Fruit fly (Drosophila melanogaster) whole organism, embryonic: ENCODE measurements around the gene klar.

Experiments
- Asciz ChIP-seq: fragments of 200-800 bp; sonication (Bioruptor generic); optimal IDR thresholded peaks from 2 replicates; lab custom pipeline; 2017; ENCODE audit warnings: missing biosample characterization, mild to moderate bottlenecking, missing genetic modification characterization, missing genetic modification reagents
- Atf3 ChIP-seq: fragments of 200-800 bp; sonication (Bioruptor generic); optimal IDR thresholded peaks from 3 replicates; lab custom pipeline; 2016; ENCODE audit warnings: missing biosample characterization, missing genetic modification characterization
- B-H2 ChIP-seq: fragments of 200-800 bp; sonication (Bioruptor generic); optimal IDR thresholded peaks from 2 replicates; lab custom pipeline; 2018; ENCODE audit warnings: missing biosample characterization, mild to moderate bottlenecking, missing genetic modification characterization
- CG10431 ChIP-seq: fragments of 200-800 bp; sonication (Bioruptor generic); optimal IDR thresholded peaks from 3 replicates; lab custom pipeline; 2018; ENCODE audit warnings: missing biosample characterization, mild to moderate bottlenecking, missing genetic modification characterization
- CG12219 ChIP-seq: fragments of 200-800 bp; sonication (Bioruptor generic); optimal IDR thresholded peaks from 3 replicates; lab custom pipeline; 2018; ENCODE audit warnings: missing biosample characterization, mild to moderate bottlenecking, missing genetic modification characterization
- CG15073 ChIP-seq: fragments of 200-800 bp; sonication (Bioruptor generic); optimal IDR thresholded peaks from 2 replicates; lab custom pipeline; 2016; ENCODE audit warnings: missing biosample characterization, missing genetic modification characterization
- CG15479 ChIP-seq: fragments of 200-800 bp; sonication (Bioruptor generic); optimal IDR thresholded peaks from 3 replicates; lab custom pipeline; 2019; ENCODE audit warnings: missing biosample characterization, mild to moderate bottlenecking, missing genetic modification characterization, moderate library complexity
- CG15514 ChIP-seq: fragments of 200-800 bp; sonication (Bioruptor generic); optimal IDR thresholded peaks from 3 replicates; lab custom pipeline; 2017; ENCODE audit warnings: missing biosample characterization, missing genetic modification characterization, mild to moderate bottlenecking, moderate library complexity, missing genetic modification reagents
- CG15601 ChIP-seq: fragments of 200-800 bp; sonication (Bioruptor generic); optimal IDR thresholded peaks from 3 replicates; lab custom pipeline; 2019; ENCODE audit warnings: missing biosample characterization, mild to moderate bottlenecking, missing genetic modification characterization, moderate library complexity
- CG1603 ChIP-seq: fragments of 200-800 bp; sonication (Bioruptor generic); optimal IDR thresholded peaks from 2 replicates; lab custom pipeline; 2019; ENCODE audit warnings: missing biosample characterization, mild to moderate bottlenecking, missing genetic modification characterization, moderate library complexity
- CG1832 ChIP-seq: fragments of 200-800 bp; sonication (Bioruptor generic); optimal IDR thresholded peaks from 2 replicates; lab custom pipeline; 2017; ENCODE audit warnings: missing biosample characterization, mild to moderate bottlenecking, missing genetic modification characterization, inconsistent platforms
- CG18599 ChIP-seq: fragments of 200-800 bp; sonication (Bioruptor generic); optimal IDR thresholded peaks from 3 replicates; lab custom pipeline; 2017; ENCODE audit warnings: missing biosample characterization, missing genetic modification characterization, mild to moderate bottlenecking, moderate library complexity, missing genetic modification reagents
- CG2129 ChIP-seq: fragments of 200-800 bp; sonication (Bioruptor generic); IDR thresholded peaks from 2 replicates; pipeline ENCODE4 v1.3.6; 2022; ENCODE audit warnings: missing biosample characterization, missing genetic modification characterization; ENCODE audit not compliant: partially characterized antibody
- CG2199 ChIP-seq: fragments of 200-800 bp; sonication (Bioruptor generic); IDR thresholded peaks from 3 replicates; pipeline ENCODE4 v1.3.6; 2022; ENCODE audit warnings: missing biosample characterization, missing genetic modification characterization
- CG3281 ChIP-seq: fragments of 200-800 bp; sonication (Bioruptor generic); optimal IDR thresholded peaks from 3 replicates; lab custom pipeline; 2017; ENCODE audit warnings: missing biosample characterization, mild to moderate bottlenecking, missing genetic modification characterization
- CG33557 ChIP-seq: fragments of 200-800 bp; sonication (Bioruptor generic); optimal IDR thresholded peaks from 2 replicates; lab custom pipeline; 2019; ENCODE audit warnings: missing biosample characterization, mild to moderate bottlenecking, missing genetic modification characterization, moderate library complexity
- CG4854 ChIP-seq: fragments of 200-800 bp; sonication (Bioruptor generic); optimal IDR thresholded peaks from 2 replicates; lab custom pipeline; 2016; ENCODE audit warnings: missing biosample characterization, missing genetic modification characterization, inconsistent platforms
- CG6813 ChIP-seq: fragments of 200-800 bp; sonication (Bioruptor generic); optimal IDR thresholded peaks from 2 replicates; lab custom pipeline; 2017; ENCODE audit warnings: missing biosample characterization, missing genetic modification characterization, mild to moderate bottlenecking, moderate library complexity, missing genetic modification reagents
- CG8478 ChIP-seq: fragments of >200 bp; optimal IDR thresholded peaks from 2 replicates; lab custom pipeline; 2018
- CG9727 ChIP-seq: fragments of 200-800 bp; sonication (Bioruptor generic); optimal IDR thresholded peaks from 3 replicates; lab custom pipeline; 2017; ENCODE audit warnings: missing biosample characterization, mild to moderate bottlenecking, missing genetic modification characterization
- CoRest ChIP-seq: fragments of 200-800 bp; sonication (Bioruptor generic); optimal IDR thresholded peaks from 3 replicates; lab custom pipeline; 2018; ENCODE audit warnings: missing biosample characterization, mild to moderate bottlenecking, missing genetic modification characterization, moderate library complexity
- CrebB ChIP-seq: fragments of 200-800 bp; sonication (Bioruptor generic); optimal IDR thresholded peaks from 3 replicates; lab custom pipeline; 2018; ENCODE audit warnings: missing biosample characterization, mild to moderate bottlenecking, missing genetic modification characterization
- Doc2 ChIP-seq: fragments of 200-800 bp; sonication (Bioruptor generic); IDR thresholded peaks from 2 replicates; pipeline ENCODE4 v1.3.6; 2022; ENCODE audit warnings: missing biosample characterization, missing genetic modification characterization
- ERR ChIP-seq: fragments of 200-800 bp; sonication (Bioruptor generic); optimal IDR thresholded peaks from 2 replicates; lab custom pipeline; 2016; ENCODE audit warnings: missing biosample characterization, missing genetic modification characterization
- Ets65A ChIP-seq: fragments of 200-800 bp; sonication (Bioruptor generic); peaks from one replicate; lab custom pipeline; 2016; ENCODE audit warnings: missing biosample characterization, missing genetic modification characterization
- Fer2 ChIP-seq: fragments of 200-800 bp; sonication (Bioruptor generic); optimal IDR thresholded peaks from 2 replicates; lab custom pipeline; 2018; ENCODE audit warnings: missing biosample characterization, mild to moderate bottlenecking, missing genetic modification characterization, moderate library complexity
- H15 ChIP-seq: fragments of 200-800 bp; sonication (Bioruptor generic); IDR thresholded peaks from 3 replicates; pipeline ENCODE4 v1.3.6; 2022; ENCODE audit warnings: missing biosample characterization, missing genetic modification characterization
- Hr39 ChIP-seq: fragments of >200 bp; optimal IDR thresholded peaks from 2 replicates; lab custom pipeline; 2017
- NC2α ChIP-seq: fragments of 200-800 bp; sonication (Bioruptor generic); optimal IDR thresholded peaks from 2 replicates; lab custom pipeline; 2016; ENCODE audit warnings: missing biosample characterization, missing genetic modification characterization
- Scr ChIP-seq: fragments of 200-800 bp; sonication (Bioruptor generic); IDR thresholded peaks from 2 replicates; pipeline ENCODE4 v1.3.6; 2022; ENCODE audit warnings: missing biosample characterization, missing genetic modification characterization; ENCODE audit not compliant: partially characterized antibody
- Sox100B ChIP-seq: fragments of 200-800 bp; sonication (Bioruptor generic); optimal IDR thresholded peaks from 3 replicates; lab custom pipeline; 2018; ENCODE audit warnings: missing biosample characterization, mild to moderate bottlenecking, missing genetic modification characterization
- ato ChIP-seq: fragments of 200-800 bp; sonication (Bioruptor generic); IDR thresholded peaks from 2 replicates; pipeline ENCODE4 v1.3.6; 2022; ENCODE audit warnings: missing biosample characterization, missing genetic modification characterization; ENCODE audit not compliant: partially characterized antibody
- danr ChIP-seq: fragments of 200-800 bp; sonication (Bioruptor generic); IDR thresholded peaks from 2 replicates; pipeline ENCODE4 v1.3.6; 2022; ENCODE audit warnings: missing biosample characterization, missing genetic modification characterization
- en ChIP-seq: fragments of 200-800 bp; sonication (Bioruptor generic); optimal IDR thresholded peaks from 2 replicates; lab custom pipeline; 2016; ENCODE audit warnings: missing biosample characterization, missing genetic modification characterization
- fd3F ChIP-seq: fragments of 200-800 bp; sonication (Bioruptor generic); optimal IDR thresholded peaks from 2 replicates; lab custom pipeline; 2018; ENCODE audit warnings: missing biosample characterization, mild to moderate bottlenecking, missing genetic modification characterization, moderate library complexity
- grn ChIP-seq: fragments of 200-800 bp; sonication (Bioruptor generic); optimal IDR thresholded peaks from 3 replicates; lab custom pipeline; 2017; ENCODE audit warnings: missing biosample characterization, missing genetic modification characterization
- gsb-n ChIP-seq: fragments of 200-800 bp; sonication (Bioruptor generic); optimal IDR thresholded peaks from 3 replicates; lab custom pipeline; 2018; ENCODE audit warnings: missing biosample characterization, mild to moderate bottlenecking, missing genetic modification characterization
- hth ChIP-seq: fragments of >200 bp; optimal IDR thresholded peaks from 2 replicates; lab custom pipeline; 2017; ENCODE audit warnings: inconsistent platforms
- jumu ChIP-seq: fragments of 200-800 bp; sonication (Bioruptor generic); optimal IDR thresholded peaks from 3 replicates; lab custom pipeline; 2016; ENCODE audit warnings: missing biosample characterization, missing genetic modification characterization
- luna ChIP-seq: fragments of 200-800 bp; sonication (Bioruptor generic); optimal IDR thresholded peaks from 2 replicates; lab custom pipeline; 2016; ENCODE audit warnings: missing biosample characterization, missing genetic modification characterization
- mirr ChIP-seq: fragments of 200-800 bp; sonication (Bioruptor generic); optimal IDR thresholded peaks from 3 replicates; lab custom pipeline; 2018; ENCODE audit warnings: missing biosample characterization, mild to moderate bottlenecking, missing genetic modification characterization
- mld ChIP-seq: fragments of 200-800 bp; sonication (Bioruptor generic); IDR thresholded peaks from 3 replicates; pipeline ENCODE4 v1.3.6; 2022; ENCODE audit warnings: missing biosample characterization, missing genetic modification characterization; ENCODE audit not compliant: partially characterized antibody
- nerfin-1 ChIP-seq: fragments of 200-800 bp; sonication (Bioruptor generic); optimal IDR thresholded peaks from 3 replicates; lab custom pipeline; 2019; ENCODE audit warnings: missing biosample characterization, mild to moderate bottlenecking, missing genetic modification characterization, moderate library complexity
- nerfin-2 ChIP-seq: fragments of 200-800 bp; sonication (Bioruptor generic); IDR thresholded peaks from 2 replicates; pipeline ENCODE4 v1.3.6; 2022; ENCODE audit warnings: missing biosample characterization, missing genetic modification characterization; ENCODE audit not compliant: partially characterized antibody
- seq ChIP-seq: fragments of 200-800 bp; sonication (Bioruptor generic); IDR thresholded peaks from 2 replicates; pipeline ENCODE4 v1.3.6; 2022; ENCODE audit warnings: missing biosample characterization, missing genetic modification characterization
- so ChIP-seq: fragments of 200-800 bp; sonication (Bioruptor generic); IDR thresholded peaks from 3 replicates; pipeline ENCODE4 v1.3.6; 2022; ENCODE audit warnings: missing biosample characterization, missing genetic modification characterization
- sqz ChIP-seq: fragments of 200-800 bp; sonication (Bioruptor generic); optimal IDR thresholded peaks from 3 replicates; lab custom pipeline; 2018; ENCODE audit warnings: missing biosample characterization, mild to moderate bottlenecking, missing genetic modification characterization
- stc ChIP-seq: fragments of 200-800 bp; sonication (Bioruptor generic); IDR thresholded peaks from 2 replicates; pipeline ENCODE4 v1.3.6; 2022; ENCODE audit warnings: missing biosample characterization, missing genetic modification characterization
- vvl ChIP-seq: fragments of 200-800 bp; sonication (Bioruptor generic); IDR thresholded peaks from 2 replicates; pipeline ENCODE4 v1.3.6; 2022; ENCODE audit warnings: missing biosample characterization, missing genetic modification characterization
- wor ChIP-seq: fragments of 200-800 bp; sonication (Bioruptor generic); IDR thresholded peaks from 2 replicates; pipeline ENCODE4 v1.3.6; 2022; ENCODE audit warnings: missing biosample characterization, missing genetic modification characterization
- zen2 ChIP-seq: fragments of 200-800 bp; sonication (Bioruptor generic); IDR thresholded peaks from 3 replicates; pipeline ENCODE4 v1.3.6; 2022; ENCODE audit warnings: missing biosample characterization, missing genetic modification characterization; ENCODE audit not compliant: partially characterized antibody

klar gene

DNA sequence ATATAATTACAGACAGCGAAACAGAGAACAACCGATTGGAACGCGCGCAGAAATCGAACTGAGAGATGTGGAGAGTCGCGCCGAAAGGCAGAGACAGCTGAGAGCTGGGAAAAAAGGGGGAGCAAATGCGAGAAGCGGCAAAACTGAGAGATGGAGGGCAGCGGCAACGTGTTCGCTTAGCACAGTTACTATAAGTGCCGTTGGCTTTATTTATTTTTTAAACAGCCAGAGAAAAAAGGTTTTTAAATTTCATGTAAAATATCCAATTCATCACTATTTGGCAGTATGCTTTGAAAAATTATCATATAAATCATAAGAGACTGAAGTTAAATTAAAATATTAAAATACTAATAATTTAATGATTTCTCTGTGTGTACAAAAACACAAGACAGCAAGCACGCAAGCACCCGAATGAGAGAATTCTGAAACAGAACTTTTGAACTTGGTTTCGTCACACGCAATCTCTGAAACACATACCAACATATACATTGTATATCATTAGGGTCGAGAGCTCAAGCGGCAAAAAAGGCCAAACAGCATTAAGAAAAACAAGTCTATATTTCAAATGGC lies 99.3 kb downstream of the klar start (continued):
- TF ChIP-seq Asciz (GFP tag; lab: Kevin White, UChicago) (peak; percentile 77), grn (no peak), mld (GFP tag; lab: Robert Waterston, UW) (no peak), fd3F (GFP tag; lab: Kevin White, UChicago) (peak; percentile 85), CG4854 (GFP tag; lab: Kevin White, UChicago) (peak; percentile 41), Scr (GFP tag; lab: Robert Waterston, UW) (no peak), CG1832 (no peak), CG15601 (peak; percentile 54), Atf3 (no peak), CG2129 (no peak), zen2 (GFP tag; lab: Robert Waterston, UW) (no peak), CG18599 (peak; percentile 94), nerfin-1 (tag; lab: Kevin White, UChicago) (peak; percentile 22), Hr39 (lab: Kevin White, UChicago) (no peak), CG6813 (GFP tag; lab: Kevin White, UChicago) (peak; percentile 62), stc (peak; percentile 81), Doc2 (no peak), luna (GFP tag; lab: Kevin White, UChicago) (no peak), ato (GFP tag; lab: Robert Waterston, UW) (no peak), CG12219 (GFP tag; lab: Kevin White, UChicago) (peak; percentile 56), B-H2 (peak; percentile 68), CG1603 (tag; lab: Kevin White, UChicago) (peak; percentile 10), CG33557 (GFP tag; lab: Kevin White, UChicago) (no peak), sqz (GFP tag; lab: Kevin White, UChicago) (no peak), CG9727 (peak; percentile 87), nerfin-2 (GFP tag; lab: Robert Waterston, UW) (no peak), hth (lab: Kevin White, UChicago) (no peak), Sox100B (peak; percentile 79), CG15514 (GFP tag; lab: Kevin White, UChicago) (peak; percentile 84), CG10431 (GFP tag; lab: Kevin White, UChicago) (no peak), danr (GFP tag; lab: Robert Waterston, UW) (peak; percentile 83), Ets65A (GFP tag; lab: Kevin White, UChicago) (peak; percentile 48), CG3281 (GFP tag; lab: Kevin White, UChicago) (peak; percentile 92), CG2199 (GFP tag; lab: Robert Waterston, UW) (no peak), en (GFP tag; lab: Kevin White, UChicago) (no peak), CG8478 (lab: Kevin White, UChicago) (no peak), wor (GFP tag; lab: Robert Waterston, UW) (peak; percentile 67; the same call in 1 of the 2 replicates), CrebB (tag; lab: Kevin White, UChicago) (peak; percentile 64), seq (GFP tag; lab: Robert Waterston, UW) (peak; percentile 92), CG15479 (GFP tag; lab: Kevin White, UChicago) (no peak), CG15073 (GFP tag; lab: Kevin White, UChicago) (no peak), Fer2 (peak; percentile 80), NC2α (GFP tag; lab: Kevin White, UChicago) (no peak), vvl (peak; percentile 94), jumu (GFP tag; lab: Kevin White, UChicago) (peak; percentile 32), H15 (GFP tag; lab: Robert Waterston, UW) (peak; percentile 76), so (GFP tag; lab: Robert Waterston, UW) (peak; percentile 93), ERR (GFP tag; lab: Kevin White, UChicago) (no peak), mirr (GFP tag; lab: Kevin White, UChicago) (no peak), CoRest (peak; percentile 83), gsb-n (peak; percentile 25)
